Fruit fly (Drosophila melanogaster) whole organism, pupa: ENCODE results near the gene CG45307.

Source experiments
- CG10348 ChIP-seq: fragments of 200-800 bp; sonication (Bioruptor generic); IDR thresholded peaks from 2 replicates; pipeline ENCODE4 v1.3.6; 2022; ENCODE audit warnings: missing biosample characterization, missing genetic modification characterization
- CG13204 ChIP-seq: fragments of 200-800 bp; sonication (Bioruptor generic); optimal IDR thresholded peaks from 2 replicates; lab custom pipeline; 2018; ENCODE audit warnings: missing biosample characterization, mild to moderate bottlenecking, missing genetic modification characterization, moderate library complexity
- CG14655 ChIP-seq: fragments of 200-800 bp; sonication (Bioruptor generic); optimal IDR thresholded peaks from 3 replicates; lab custom pipeline; 2017; ENCODE audit warnings: mild to moderate bottlenecking, missing biosample characterization, missing genetic modification reagents, missing genetic modification characterization
- CG8301 ChIP-seq: fragments of 200-800 bp; sonication (Bioruptor generic); optimal IDR thresholded peaks from 2 replicates; lab custom pipeline; 2018; ENCODE audit warnings: missing biosample characterization, mild to moderate bottlenecking, missing genetic modification characterization
- D1 ChIP-seq: fragments of 200-800 bp; sonication (Bioruptor generic); optimal IDR thresholded peaks from 2 replicates; lab custom pipeline; 2018; ENCODE audit warnings: missing biosample characterization, mild to moderate bottlenecking, missing genetic modification characterization, moderate library complexity
- Ets98B ChIP-seq: fragments of 200-800 bp; sonication (Bioruptor generic); IDR thresholded peaks from 2 replicates; pipeline ENCODE4 v1.3.6; 2022; ENCODE audit warnings: missing biosample characterization, missing genetic modification characterization
- Pif1A ChIP-seq: fragments of 200-800 bp; sonication (Bioruptor generic); optimal IDR thresholded peaks from 3 replicates; lab custom pipeline; 2016; ENCODE audit warnings: missing biosample characterization, missing genetic modification characterization
- fd96Ca ChIP-seq: fragments of 200-800 bp; sonication (Bioruptor generic); IDR thresholded peaks from 3 replicates; pipeline ENCODE4 v1.3.6; 2022; ENCODE audit warnings: missing biosample characterization, missing genetic modification characterization

dm6 chr2L:8716383-8716782, 35.5 kb downstream of the CG45307 start:
- TF ChIP-seq CG10348 (no peak), CG8301 (tag; lab: Kevin White, UChicago) (no peak), CG13204 (GFP tag; lab: Kevin White, UChicago) (no peak), D1 (no peak), Pif1A (GFP tag; lab: Kevin White, UChicago) (no peak), fd96Ca (GFP tag; lab: Robert Waterston, UW) (no peak), Ets98B (no peak), CG14655 (no peak)
